Fruit fly (Drosophila melanogaster): ENCODE data around the gene CG3982.

The CG3982 gene

DNA sequence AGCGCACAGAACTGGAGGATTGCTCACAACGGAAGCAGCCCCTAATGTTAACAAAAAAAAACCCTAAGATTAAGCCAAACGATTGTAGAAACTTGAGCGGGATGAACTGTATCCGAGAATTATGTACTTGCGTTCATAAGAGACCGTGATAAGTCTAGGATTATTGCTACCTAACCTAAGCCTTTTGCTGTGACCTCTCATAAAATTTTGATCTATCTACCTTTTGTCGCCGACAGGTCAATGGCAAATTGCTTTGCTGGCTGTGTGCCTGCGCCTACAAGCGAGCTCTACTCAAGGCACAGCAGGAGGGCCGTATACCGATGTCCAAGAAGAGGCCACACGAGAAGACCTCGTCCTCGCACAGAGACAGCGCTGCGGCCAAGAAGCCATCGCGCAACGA lies 48.5 kb downstream of the CG3982 start (continued):
- no peak for TF ChIP-seq inv (GFP tag; IDR thresholded peaks at IDR 0.05; ENCODE audit: partially characterized antibody)
- no peak for TF ChIP-seq Ravus (GFP tag; IDR thresholded peaks at IDR 0.05)
- no peak for TF ChIP-seq Vsx1 (GFP tag; optimal IDR thresholded peaks at IDR 0.05)
- no peak for TF ChIP-seq Dad (GFP tag; optimal IDR thresholded peaks at IDR 0.05)
- no peak for TF ChIP-seq scrt (GFP tag; optimal IDR thresholded peaks at IDR 0.05)
- no peak for TF ChIP-seq Stat92E (GFP tag; optimal IDR thresholded peaks at IDR 0.05)
- no peak for TF ChIP-seq GATAe (GFP tag; conservative IDR thresholded peaks at IDR 0.05)

DNA sequence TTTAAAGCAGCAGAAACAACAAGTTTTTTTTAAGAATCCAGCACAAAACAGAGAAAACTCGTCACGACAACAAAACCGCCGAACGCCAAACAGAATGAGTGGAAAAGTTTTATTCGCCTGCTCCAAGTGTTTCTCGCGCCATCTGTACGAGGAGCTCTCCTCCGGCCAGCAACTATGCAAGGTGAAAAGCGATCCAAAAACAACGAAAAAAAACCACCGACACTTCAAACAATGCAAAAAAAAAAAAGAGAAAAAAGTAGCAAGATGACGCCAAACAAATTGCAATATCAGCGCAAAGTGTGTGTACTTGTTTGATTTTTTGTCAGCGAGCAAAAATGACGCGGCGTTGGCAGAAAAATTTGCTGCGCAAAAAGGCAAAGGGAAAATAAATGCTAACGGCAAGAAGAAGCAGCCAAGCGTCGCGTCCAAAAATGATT lies 49.7 kb downstream of the CG3982 start:
- no peak for TF ChIP-seq unpg (GFP tag; optimal IDR thresholded peaks at IDR 0.05)
- TF ChIP-seq pan (optimal IDR thresholded peaks at IDR 0.05) = no peak
- no peak for TF ChIP-seq pan (GFP tag; optimal IDR thresholded peaks at IDR 0.05 in 1 of 2, IDR thresholded peaks at IDR 0.05 in 1 of 2)
- TF ChIP-seq pros (GFP tag; optimal IDR thresholded peaks at IDR 0.05) = no peak
- peak; percentile 5 for TF ChIP-seq kah (GFP tag; optimal IDR thresholded peaks at IDR 0.05)
- TF ChIP-seq NfI (GFP tag; optimal IDR thresholded peaks at IDR 0.05) = no peak
- no peak for TF ChIP-seq vnd (GFP tag; IDR thresholded peaks at IDR 0.05; ENCODE audit: partially characterized antibody)
- no peak for TF ChIP-seq Dfd (GFP tag; optimal IDR thresholded peaks at IDR 0.05)
- TF ChIP-seq CG10267 (tag; optimal IDR thresholded peaks at IDR 0.05) = no peak
- TF ChIP-seq CG14050 (GFP tag; IDR thresholded peaks at IDR 0.05) = 0 out of 3 replicates have a peak, but pooled peaks have one; percentile 1
- TF ChIP-seq fd3F (GFP tag; optimal IDR thresholded peaks at IDR 0.05) = no peak
- TF ChIP-seq tx (GFP tag; optimal IDR thresholded peaks at IDR 0.05) = no peak
- no peak for TF ChIP-seq CG6254 (GFP tag; optimal IDR thresholded peaks at IDR 0.05)
- TF ChIP-seq Atf3 (GFP tag; optimal IDR thresholded peaks at IDR 0.05) = no peak
- no peak for TF ChIP-seq CG17612 (GFP tag; IDR thresholded peaks at IDR 0.05)
- TF ChIP-seq Ets65A (GFP tag) = no peak
- no peak for TF ChIP-seq ken (GFP tag; IDR thresholded peaks at IDR 0.05)
- no peak for TF ChIP-seq CG13775 (GFP tag; optimal IDR thresholded peaks at IDR 0.05)
- TF ChIP-seq hbn (GFP tag; IDR thresholded peaks at IDR 0.05; ENCODE audit: partially characterized antibody) = no peak; the same call in 1 of the 2 replicates
- no peak for TF ChIP-seq CG8359 (GFP tag; optimal IDR thresholded peaks at IDR 0.05; ENCODE audit: borderline replicate concordance)
- TF ChIP-seq MESR4 (GFP tag; optimal IDR thresholded peaks at IDR 0.05) = peak; percentile 65
- TF ChIP-seq CG4730 (GFP tag; IDR thresholded peaks at IDR 0.05) = no peak
- no peak for TF ChIP-seq bigmax (GFP tag; optimal IDR thresholded peaks at IDR 0.05)
- no peak for TF ChIP-seq HLH3B (GFP tag; IDR thresholded peaks at IDR 0.05)
- TF ChIP-seq Mrtf (GFP tag; IDR thresholded peaks at IDR 0.05) = no peak
- no peak for TF ChIP-seq Jarid2 (GFP tag; optimal IDR thresholded peaks at IDR 0.05)
- TF ChIP-seq sens (GFP tag) = no peak
- no peak for TF ChIP-seq CG8281 (tag; optimal IDR thresholded peaks at IDR 0.05)
- TF ChIP-seq Kr (GFP tag; optimal IDR thresholded peaks at IDR 0.05) = no peak
- no peak for TF ChIP-seq da (GFP tag; optimal IDR thresholded peaks at IDR 0.05)
- TF ChIP-seq ems (GFP tag; optimal IDR thresholded peaks at IDR 0.05) = no peak
- peak; percentile 51; the same call in 1 of the 2 replicates for TF ChIP-seq Drgx (GFP tag; IDR thresholded peaks at IDR 0.05)
- no peak for TF ChIP-seq insv (GFP tag; optimal IDR thresholded peaks at IDR 0.05)
- TF ChIP-seq caup (GFP tag; optimal IDR thresholded peaks at IDR 0.05; ENCODE audit: severe bottlenecking) = no peak
- no peak for TF ChIP-seq CG5180 (GFP tag; optimal IDR thresholded peaks at IDR 0.05)
- TF ChIP-seq bcd (GFP tag; optimal IDR thresholded peaks at IDR 0.05) = no peak
- no peak for TF ChIP-seq CG1233 (GFP tag; optimal IDR thresholded peaks at IDR 0.05)
- TF ChIP-seq tgo (GFP tag; IDR thresholded peaks at IDR 0.05) = no peak
- no peak for TF ChIP-seq CG2199 (GFP tag; IDR thresholded peaks at IDR 0.05)
- no peak for TF ChIP-seq CG3995 (GFP tag; optimal IDR thresholded peaks at IDR 0.05)
- no peak for TF ChIP-seq Nf-YB (GFP tag; optimal IDR thresholded peaks at IDR 0.05)
- no peak for TF ChIP-seq wor (GFP tag; IDR thresholded peaks at IDR 0.05)
- TF ChIP-seq CG15514 (GFP tag; optimal IDR thresholded peaks at IDR 0.05) = no peak

Measured in whole organism, embryonic.